Worm (Caenorhabditis elegans) whole organism, early embryonic: ENCODE results near the gene F10C1.3.

Experiments used
- B0310.2 ChIP-seq: sonication (generic microtip); optimal IDR thresholded peaks from 2 replicates; lab custom pipeline; 2016; ENCODE audit warnings: mild to moderate bottlenecking, missing genetic modification characterization, missing compliant biosample characterization
- F13C5.2 ChIP-seq: sonication (generic microtip); optimal IDR thresholded peaks from 2 replicates; lab custom pipeline; 2017; ENCODE audit warnings: mild to moderate bottlenecking, missing genetic modification characterization, inconsistent platforms, missing compliant biosample characterization
- aly-1 ChIP-seq: sonication (generic microtip); optimal IDR thresholded peaks from 2 replicates; lab custom pipeline; 2016; ENCODE audit warnings: missing genetic modification characterization, missing compliant biosample characterization
- ama-1 ChIP-seq: fragments of 150-350 bp; optimal IDR thresholded peaks from 2 replicates; lab custom pipeline; 2014
- ceh-13 ChIP-seq: fragments of 200-800 bp; sonication (Bioruptor generic); optimal IDR thresholded peaks from 2 replicates; lab custom pipeline; 2018; ENCODE audit warnings: mild to moderate bottlenecking, missing genetic modification characterization, missing compliant biosample characterization
- ets-7 ChIP-seq: sonication (generic microtip); optimal IDR thresholded peaks from 2 replicates; lab custom pipeline; 2016; ENCODE audit warnings: missing genotype, missing genetic modification characterization, missing compliant biosample characterization
- flt-1 ChIP-seq: fragments of 200-800 bp; sonication (Bioruptor generic); IDR thresholded peaks from 2 replicates; pipeline ENCODE4 v1.3.6; 2022; ENCODE audit warnings: missing genetic modification characterization, missing compliant biosample characterization
- hmbx-1 ChIP-seq: sonication (generic microtip); optimal IDR thresholded peaks from 2 replicates; lab custom pipeline; 2016; ENCODE audit warnings: mild to moderate bottlenecking, missing genetic modification characterization, missing compliant biosample characterization
- hmg-4 ChIP-seq: fragments of 200-800 bp; sonication (Bioruptor generic); optimal IDR thresholded peaks from 2 replicates; lab custom pipeline; 2018; ENCODE audit warnings: mild to moderate bottlenecking, missing genetic modification characterization, missing compliant biosample characterization
- hnd-1 ChIP-seq: sonication (generic microtip); optimal IDR thresholded peaks from 2 replicates; lab custom pipeline; 2016; ENCODE audit warnings: missing genetic modification characterization, missing compliant biosample characterization
- pes-1 ChIP-seq: fragments of 200-800 bp; sonication (Bioruptor generic); IDR thresholded peaks from 2 replicates; pipeline ENCODE4 v1.3.6; 2022; ENCODE audit warnings: missing genetic modification reagents, missing genetic modification characterization, missing compliant biosample characterization
- sea-1 ChIP-seq: fragments of 200-800 bp; sonication (Bioruptor generic); conservative IDR thresholded peaks from 2 replicates; pipeline ENCODE4 v1.3.6; 2022; ENCODE audit warnings: missing genetic modification characterization, missing compliant biosample characterization
- tbx-37 ChIP-seq: fragments of 200-800 bp; sonication (Bioruptor generic); conservative IDR thresholded peaks from 2 replicates; pipeline ENCODE4 v1.3.6; 2022; ENCODE audit warnings: missing genetic modification reagents, missing genetic modification characterization, missing compliant biosample characterization
- tra-4 ChIP-seq: sonication (generic microtip); optimal IDR thresholded peaks from 2 replicates; lab custom pipeline; 2017; ENCODE audit warnings: missing genetic modification characterization, missing compliant biosample characterization

DNA sequence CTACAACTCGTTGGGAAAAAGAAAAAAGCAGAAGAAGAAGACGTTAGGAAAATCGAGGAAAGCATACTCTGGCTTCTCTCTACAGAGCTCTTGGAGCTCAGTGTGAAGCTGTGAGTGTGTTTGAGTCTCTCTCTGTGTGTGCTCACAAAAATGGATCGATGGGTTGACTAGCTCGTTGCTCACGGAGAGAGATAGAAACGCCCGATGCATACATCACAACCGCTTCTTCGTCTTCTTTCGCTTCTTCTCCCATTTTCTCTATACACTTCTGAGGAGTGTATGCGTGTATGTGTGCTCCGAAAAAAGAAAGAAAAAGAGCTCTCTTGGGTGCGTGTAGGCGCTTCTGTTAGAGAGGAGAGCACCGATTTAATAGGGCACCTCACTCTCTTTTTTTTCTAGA lies 32.5 kb downstream of the F10C1.3 start:
- TF ChIP-seq ceh-13 (GFP tag; lab: Kevin White, UChicago) (no peak), pes-1 (GFP tag; lab: Robert Waterston, UW) (no peak), aly-1 (tag; lab: Kevin White, UChicago) (no peak), F13C5.2 (no peak), tbx-37 (GFP tag; lab: Robert Waterston, UW) (no peak), ama-1 (lab: Kevin White, UChicago) (no peak), flt-1 (no peak), B0310.2 (tag; lab: Kevin White, UChicago) (no peak), sea-1 (no peak), hmg-4 (GFP tag; lab: Kevin White, UChicago) (no peak), hnd-1 (tag; lab: Kevin White, UChicago) (no peak), tra-4 (tag; lab: Kevin White, UChicago) (no peak), hmbx-1 (tag; lab: Kevin White, UChicago) (no peak), ets-7 (tag; lab: Kevin White, UChicago) (no peak)
